Worm (Caenorhabditis elegans): Measurements from ENCODE around the gene moa-1.

- no peak for TF ChIP-seq klf-2 (GFP tag; conservative IDR thresholded peaks at IDR 0.05)
- TF ChIP-seq med-1 (GFP tag; optimal IDR thresholded peaks at IDR 0.05; ENCODE audit: insufficient read depth) = no peak
- TF ChIP-seq ztf-29 (GFP tag; IDR thresholded peaks at IDR 0.05) = no peak
- no peak for TF ChIP-seq cog-1 (tag; optimal IDR thresholded peaks at IDR 0.05)
- TF ChIP-seq flt-1 (GFP tag; IDR thresholded peaks at IDR 0.05) = no peak
Measured at ce11 chrIII:1927230-1927629, 42.5 kb downstream of the moa-1 start.

All from whole organism, midembryonic.